Worm (Caenorhabditis elegans) whole organism, mixed stage, embryonic: ENCODE results near the gene picc-1.

Experiments
- lsy-2 ChIP-seq: fragments of 150-350 bp; optimal IDR thresholded peaks from 2 replicates; lab custom pipeline; 2014; ENCODE audit warnings: missing biosample characterization, missing genetic modification characterization
- nhr-76 ChIP-seq: sonication (generic microtip); optimal IDR thresholded peaks from 2 replicates; lab custom pipeline; 2017; ENCODE audit warnings: missing biosample characterization, missing genetic modification characterization

ce11 chrV:6000368-6000802 lies 18.4 kb upstream of the picc-1 start:
- peak; percentile 14 for TF ChIP-seq lsy-2 (tag; lab: Kevin White, UChicago)
- TF ChIP-seq nhr-76 (tag; lab: Kevin White, UChicago), result no peak
